Fruit fly (Drosophila melanogaster) ovary, adult (tissue): ENCODE results near the gene ChT.

Source experiments
- CG17801 ChIP-seq: fragments of 200-800 bp; optimal IDR thresholded peaks from 2 replicates; lab custom pipeline; 2019; ENCODE audit warnings: missing biosample characterization, mild to moderate bottlenecking, missing genetic modification characterization, moderate library complexity; ENCODE audit not compliant: partially characterized antibody

Gene ChT

dm6 chr3R:18692619-18693018, 12.2 kb downstream of the ChT start, which contains the start of gene Muc91C:
Gene Muc91C, minus strand, starts transcription at chr3R:18692719.
- no peak for TF ChIP-seq CG17801 (GFP tag; lab: Kevin White, UChicago)

dm6 chr3R:18693611-18694010, 13.2 kb downstream of the ChT start, which contains the start of gene CG14300:
Gene CG14300, minus strand, starts transcription at chr3R:18693711.
- TF ChIP-seq CG17801 (GFP tag; lab: Kevin White, UChicago) = no peak

- TF ChIP-seq CG17801 (GFP tag; lab: Kevin White, UChicago) = no peak
Observed at dm6 chr3R:18694952-18695351, 14.5 kb downstream of the ChT start, which contains the start of gene CG34282. Gene CG34282, plus strand, starts transcription at chr3R:18695252.

DNA sequence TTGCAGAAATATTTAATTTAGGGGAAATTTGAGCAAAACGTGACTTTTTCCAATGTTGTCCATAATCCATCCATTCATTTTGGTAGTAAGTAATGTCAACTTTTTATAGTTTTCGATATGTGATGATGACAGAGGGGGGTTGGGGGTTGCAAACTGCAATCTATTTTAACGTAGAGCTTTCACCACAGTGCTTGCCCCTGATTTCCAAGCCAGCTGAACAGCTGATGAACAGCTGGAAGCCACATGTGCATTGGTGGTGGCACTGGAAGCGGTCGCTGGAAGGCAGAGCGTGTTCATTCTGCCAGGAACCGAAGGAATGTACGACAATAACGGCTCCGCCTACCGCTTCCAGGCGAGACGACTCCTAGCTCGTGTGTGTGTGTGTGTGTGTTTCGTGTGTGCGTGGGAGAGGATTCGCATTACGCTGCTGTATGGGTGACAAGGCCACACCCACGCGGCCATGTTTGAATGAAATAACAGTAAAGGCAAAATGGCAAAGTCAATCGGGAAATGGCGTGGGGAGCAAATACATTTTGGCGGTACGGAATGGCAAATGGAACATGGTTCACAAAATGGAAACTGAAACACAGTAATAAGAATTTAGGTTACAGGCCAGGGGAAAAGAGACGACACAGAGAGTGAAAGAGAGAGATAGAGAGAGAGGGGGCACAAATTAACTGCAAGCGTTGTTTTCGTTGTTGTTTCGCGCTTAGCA, 18.6 kb downstream of the ChT start:
- no peak for TF ChIP-seq CG17801 (GFP tag; lab: Kevin White, UChicago)

DNA sequence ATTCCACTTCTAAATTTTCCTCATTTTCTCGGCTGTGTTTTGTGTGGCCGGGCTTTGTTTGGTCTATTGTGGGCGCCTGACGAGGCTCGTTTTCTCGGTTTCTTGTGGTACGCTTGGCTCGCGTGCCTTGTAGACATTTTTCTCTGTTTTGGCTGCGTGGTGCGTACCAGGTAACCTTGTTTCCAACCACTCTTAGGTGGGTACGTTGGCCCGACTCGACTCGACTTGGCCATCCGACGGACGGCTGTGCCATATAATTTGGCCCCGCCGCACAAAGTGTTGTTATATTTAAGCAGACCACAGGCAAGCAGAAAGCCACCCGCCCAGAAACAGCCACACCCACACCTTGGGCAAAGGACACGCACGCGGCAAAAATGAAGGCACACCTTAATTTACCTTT, 23.1 kb downstream of the ChT start:
- no peak for TF ChIP-seq CG17801 (GFP tag; lab: Kevin White, UChicago)

- TF ChIP-seq CG17801 (GFP tag; lab: Kevin White, UChicago) = no peak
Observed at dm6 chr3R:18705150-18705549, 24.7 kb downstream of the ChT start, which contains the start of the genes ChAT and VAChT. Gene ChAT, plus strand, starts transcription at chr3R:18705501. Gene VAChT, plus strand, starts transcription at chr3R:18705501.

- no peak for TF ChIP-seq CG17801 (GFP tag; lab: Kevin White, UChicago)
Observed at dm6 chr3R:18706289-18706688, 25.9 kb downstream of the ChT start.

dm6 chr3R:18707492-18707891, 27.1 kb downstream of the ChT start:
- no peak for TF ChIP-seq CG17801 (GFP tag; lab: Kevin White, UChicago)

dm6 chr3R:18719767-18720341, 39.5 kb downstream of the ChT start:
- no peak for TF ChIP-seq CG17801 (GFP tag; lab: Kevin White, UChicago)

- no peak for TF ChIP-seq CG17801 (GFP tag; lab: Kevin White, UChicago)
Observed at dm6 chr3R:18721368-18721767, 41.0 kb downstream of the ChT start.

DNA sequence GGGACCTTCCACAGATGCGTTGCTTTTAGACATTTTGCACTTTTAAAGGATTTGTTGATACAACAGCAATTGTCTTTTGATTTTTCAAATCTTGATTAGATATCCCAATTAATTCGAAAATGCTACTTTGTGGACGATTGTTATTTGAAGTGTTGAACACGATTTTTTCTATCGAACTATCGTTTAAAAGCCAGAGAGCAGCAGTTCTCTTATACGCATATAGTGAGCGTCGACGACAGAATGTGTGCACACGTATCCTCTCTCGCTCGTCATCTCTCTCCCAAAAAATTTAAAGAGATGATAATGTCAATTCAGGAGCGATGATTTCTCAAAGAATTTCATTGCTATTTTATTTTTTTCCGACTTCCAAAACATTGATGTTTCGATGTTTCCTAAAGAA, 42.1 kb downstream of the ChT start, which contains the start of gene CG34283:
Gene CG34283, minus strand, starts transcription at position 101 of the 400 bp plus-strand sequence.
- TF ChIP-seq CG17801 (GFP tag; lab: Kevin White, UChicago) = no peak

- TF ChIP-seq CG17801 (GFP tag; lab: Kevin White, UChicago) = no peak
Observed at dm6 chr3R:18726334-18726733, 45.9 kb downstream of the ChT start, which contains the start of gene CG7714. Gene CG7714, minus strand, starts transcription at chr3R:18726434.

DNA sequence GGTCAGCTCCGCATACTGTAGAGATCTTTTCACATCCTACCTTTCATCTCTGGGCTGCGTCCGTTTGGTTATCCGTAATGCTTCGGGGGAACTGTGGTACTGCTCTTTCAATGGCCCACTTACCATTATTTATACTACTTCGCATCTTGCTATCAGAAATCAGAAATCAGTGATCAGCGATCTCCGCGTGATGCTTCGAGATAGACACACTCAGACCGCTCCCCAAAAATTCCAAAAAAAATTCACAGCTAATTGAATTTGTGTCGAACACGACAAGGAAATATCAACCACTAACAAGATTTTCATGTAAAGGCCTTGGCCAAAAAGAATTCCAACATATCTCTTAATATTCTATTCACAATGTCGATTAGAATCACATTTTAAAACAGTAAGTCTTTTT, 48.0 kb downstream of the ChT start, which contains the start of gene CG7715:
Gene CG7715, minus strand, starts transcription at position 101 of the 400 bp plus-strand sequence.
- no peak for TF ChIP-seq CG17801 (GFP tag; lab: Kevin White, UChicago)

- no peak for TF ChIP-seq CG17801 (GFP tag; lab: Kevin White, UChicago)
Observed at dm6 chr3R:18731241-18731640, 50.8 kb downstream of the ChT start.

DNA sequence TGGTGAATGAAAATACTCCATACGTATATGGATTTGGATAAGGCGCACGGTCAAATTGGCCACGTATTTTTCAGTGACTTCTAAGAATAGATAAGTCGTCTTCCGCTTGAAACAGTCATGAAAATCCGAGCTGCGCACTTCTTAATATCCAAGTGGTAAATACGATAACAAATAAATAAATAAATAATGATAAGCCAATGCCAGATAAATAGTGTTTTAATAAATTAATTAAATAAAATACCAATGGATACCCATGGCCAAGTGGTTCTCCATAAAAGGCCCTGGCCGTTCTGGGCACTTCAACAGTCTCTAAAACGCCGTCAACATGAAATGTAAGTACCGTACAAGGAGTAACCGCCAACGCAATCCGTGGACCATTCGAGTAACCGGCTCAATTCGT, 52.0 kb downstream of the ChT start, which contains the start of gene CG14302:
Gene CG14302, plus strand, starts transcription at position 301 of the 400 bp plus-strand sequence.
- TF ChIP-seq CG17801 (GFP tag; lab: Kevin White, UChicago) = no peak
